Fruit fly (Drosophila melanogaster) Kc167 (cell line): ENCODE results near the gene CG9702.

Experiments
- Myc ChIP-seq: fragments of >200 bp; optimal IDR thresholded peaks from 2 replicates; lab custom pipeline; 2017; ENCODE audit warnings: missing external identifiers
- Sin3A ChIP-seq: fragments of >200 bp; optimal IDR thresholded peaks from 2 replicates; lab custom pipeline; 2018; ENCODE audit warnings: missing external identifiers
- insv ChIP-seq: fragments of >200 bp; optimal IDR thresholded peaks from 3 replicates; lab custom pipeline; 2018; ENCODE audit warnings: missing external identifiers
- psq ChIP-seq: fragments of >200 bp; optimal IDR thresholded peaks from 2 replicates; lab custom pipeline; 2017; ENCODE audit warnings: missing external identifiers
- ttk ChIP-seq: sonication (Bioruptor generic); optimal IDR thresholded peaks from 2 replicates; lab custom pipeline; 2017; ENCODE audit warnings: missing external identifiers

DNA sequence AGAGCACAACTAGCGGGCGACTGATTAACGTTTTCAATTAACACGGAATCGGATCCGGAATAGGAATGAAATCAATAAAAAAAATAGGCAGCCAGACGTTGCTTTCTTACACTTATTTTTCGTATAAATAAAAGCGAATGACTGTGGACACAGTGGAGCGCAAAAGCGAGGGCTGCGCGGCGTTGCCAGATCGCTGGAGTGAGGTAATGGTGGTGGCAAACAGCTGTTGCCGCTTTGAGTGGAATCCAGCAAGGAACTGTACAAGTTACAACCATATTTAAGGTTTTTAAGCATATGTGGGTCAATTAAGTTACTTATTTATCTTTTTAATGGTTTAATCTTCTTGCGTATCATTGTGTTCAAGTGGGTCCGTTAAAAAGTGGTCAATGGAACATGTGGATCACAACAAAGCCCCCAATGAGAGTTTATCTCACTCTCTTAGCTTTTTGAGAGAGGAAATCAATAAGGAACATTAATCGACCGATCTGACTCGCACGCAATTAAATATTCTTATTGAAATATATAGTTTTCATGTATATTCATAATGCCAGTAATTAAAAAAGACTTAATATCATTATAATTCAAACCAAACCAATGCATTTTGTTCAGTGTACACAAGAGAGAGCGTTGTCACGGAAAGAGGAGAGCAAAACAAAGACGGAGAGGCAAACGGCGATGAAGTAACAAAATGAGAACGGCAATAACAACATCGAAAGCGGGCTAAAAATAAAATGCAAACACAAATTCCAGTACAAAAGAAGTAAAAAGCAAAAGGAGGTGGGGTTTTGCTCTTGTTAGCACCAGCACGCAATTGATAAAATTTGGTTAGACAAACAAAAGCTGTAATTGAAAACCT, 21.2 kb downstream of the CG9702 start:
- TF ChIP-seq ttk (lab: Kevin White, UChicago) (no peak), psq (lab: Kevin White, UChicago) (peak; percentile 67), Myc (lab: Kevin White, UChicago) (no peak), insv (lab: Kevin White, UChicago) (no peak), Sin3A (lab: Kevin White, UChicago) (no peak)
